Fruit fly (Drosophila melanogaster) whole organism, embryonic: ENCODE data around the gene mora.

Experiments used
- CG2116 ChIP-seq: fragments of 200-800 bp; sonication (Bioruptor generic); optimal IDR thresholded peaks from 3 replicates; lab custom pipeline; 2018; ENCODE audit warnings: missing biosample characterization, mild to moderate bottlenecking, missing genetic modification characterization
- CG3163 ChIP-seq: fragments of 200-800 bp; sonication (Bioruptor generic); optimal IDR thresholded peaks from 3 replicates; lab custom pipeline; 2016; ENCODE audit warnings: missing biosample characterization, missing genetic modification characterization
- CG33213 ChIP-seq: fragments of 200-800 bp; sonication (Bioruptor generic); optimal IDR thresholded peaks from 3 replicates; lab custom pipeline; 2016; ENCODE audit warnings: missing biosample characterization, missing genetic modification characterization
- CG34224 ChIP-seq: fragments of 200-800 bp; sonication (Bioruptor generic); IDR thresholded peaks from 3 replicates; pipeline ENCODE4 v1.3.6; 2022; ENCODE audit warnings: missing biosample characterization, missing genetic modification characterization; ENCODE audit not compliant: partially characterized antibody
- CG7357 ChIP-seq: fragments of 200-800 bp; sonication (Bioruptor generic); IDR thresholded peaks from 3 replicates; pipeline ENCODE4 v1.3.6; 2022; ENCODE audit warnings: missing biosample characterization, missing genetic modification characterization
- CG7745 ChIP-seq: fragments of 200-800 bp; sonication (Bioruptor generic); optimal IDR thresholded peaks from 2 replicates; lab custom pipeline; 2018; ENCODE audit warnings: missing biosample characterization, mild to moderate bottlenecking, missing genetic modification characterization, moderate library complexity
- CG7963 ChIP-seq: fragments of 200-800 bp; sonication (Bioruptor generic); IDR thresholded peaks from 3 replicates; pipeline ENCODE4 v1.3.6; 2022; ENCODE audit warnings: missing biosample characterization, missing genetic modification characterization; ENCODE audit not compliant: partially characterized antibody
- Dref ChIP-seq: fragments of 200-800 bp; sonication (Bioruptor generic); IDR thresholded peaks from 2 replicates; pipeline ENCODE4 v1.3.6; 2022; ENCODE audit warnings: missing biosample characterization, missing genetic modification characterization
- Myb ChIP-seq: fragments of 200-800 bp; sonication (Bioruptor generic); optimal IDR thresholded peaks from 2 replicates; lab custom pipeline; 2016; ENCODE audit warnings: missing biosample characterization, missing genetic modification characterization
- Scr ChIP-seq: fragments of 200-800 bp; sonication (Bioruptor generic); IDR thresholded peaks from 2 replicates; pipeline ENCODE4 v1.3.6; 2022; ENCODE audit warnings: missing biosample characterization, missing genetic modification characterization; ENCODE audit not compliant: partially characterized antibody
- Sry-δ ChIP-seq: fragments of 200-800 bp; sonication (Bioruptor generic); optimal IDR thresholded peaks from 2 replicates; lab custom pipeline; 2016; ENCODE audit warnings: missing biosample characterization, missing genetic modification characterization
- crc ChIP-seq: fragments of 200-800 bp; sonication (Bioruptor generic); optimal IDR thresholded peaks from 2 replicates; lab custom pipeline; 2016; ENCODE audit warnings: missing biosample characterization, missing genetic modification characterization
- dati ChIP-seq: fragments of 200-800 bp; sonication (Bioruptor generic); IDR thresholded peaks from 2 replicates; pipeline ENCODE4 v1.3.6; 2022; ENCODE audit warnings: missing biosample characterization, missing genetic modification characterization
- pzg ChIP-seq: fragments of 200-800 bp; sonication (Bioruptor generic); optimal IDR thresholded peaks from 3 replicates; lab custom pipeline; 2018; ENCODE audit warnings: missing biosample characterization, mild to moderate bottlenecking, missing genetic modification characterization, moderate library complexity

mora gene

dm6 chr3R:24234721-24235120, 48.6 kb downstream of the mora start:
- TF ChIP-seq Dref (GFP tag; lab: Robert Waterston, UW) (peak; percentile 54), Myb (GFP tag; lab: Kevin White, UChicago) (peak; percentile 1), crc (GFP tag; lab: Kevin White, UChicago) (no peak), Sry-δ (GFP tag; lab: Kevin White, UChicago) (peak; percentile 55), CG7357 (GFP tag; lab: Robert Waterston, UW) (no peak), pzg (GFP tag; lab: Kevin White, UChicago) (peak; percentile 2), dati (GFP tag; lab: Robert Waterston, UW) (no peak), CG3163 (GFP tag; lab: Kevin White, UChicago) (no peak), CG34224 (GFP tag; lab: Robert Waterston, UW) (0 out of 3 replicates have a peak, but pooled peaks have one; percentile 15), CG2116 (GFP tag; lab: Kevin White, UChicago) (peak; percentile 7), CG7963 (GFP tag; lab: Robert Waterston, UW) (0 out of 3 replicates have a peak, but pooled peaks have one; percentile 32), CG33213 (GFP tag; lab: Kevin White, UChicago) (no peak), CG7745 (tag; lab: Kevin White, UChicago) (peak; percentile 21), Scr (GFP tag; lab: Robert Waterston, UW) (peak; percentile 8; the same call in 1 of the 2 replicates)
- TF ChIP-seq, all 482 proteins: peak for 9
